Fruit fly (Drosophila melanogaster): Measurements from ENCODE around the gene Pdzd8.

DNA sequence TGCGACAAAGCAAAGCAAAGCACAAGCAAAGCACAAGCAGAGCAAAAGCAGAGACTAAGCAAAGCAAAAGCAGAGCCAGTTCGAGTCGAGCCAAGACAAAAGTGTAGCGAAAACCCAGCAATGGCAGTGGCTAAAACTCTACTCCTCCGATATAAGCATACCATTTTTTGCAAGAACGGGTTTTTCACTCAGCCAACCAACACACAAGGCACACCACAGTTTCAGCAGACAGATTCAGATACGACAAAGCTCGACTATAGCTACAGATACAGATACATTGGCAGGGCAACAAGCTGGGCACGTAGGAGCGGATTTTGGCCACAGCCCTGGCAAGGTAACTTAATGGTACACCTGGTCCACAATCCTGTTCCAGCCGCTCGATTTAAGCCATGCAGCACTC lies 17.1 kb downstream of the Pdzd8 start:
- no peak for TF ChIP-seq Abd-B (GFP tag; optimal IDR thresholded peaks at IDR 0.05)
- no peak for TF ChIP-seq pan (optimal IDR thresholded peaks at IDR 0.05)
- no peak for TF ChIP-seq br (GFP tag; optimal IDR thresholded peaks at IDR 0.05)

All from whole organism, wandering third instar larva.